Fruit fly (Drosophila melanogaster) whole organism, embryonic: Measurements from ENCODE around the gene CG43993.

Experiments
- ATbp ChIP-seq: fragments of 200-800 bp; sonication (Bioruptor generic); optimal IDR thresholded peaks from 2 replicates; lab custom pipeline; 2017; ENCODE audit warnings: missing biosample characterization, mild to moderate bottlenecking, missing genetic modification characterization, missing genetic modification reagents
- B-H2 ChIP-seq: fragments of 200-800 bp; sonication (Bioruptor generic); optimal IDR thresholded peaks from 2 replicates; lab custom pipeline; 2018; ENCODE audit warnings: missing biosample characterization, mild to moderate bottlenecking, missing genetic modification characterization
- CG10543 ChIP-seq: fragments of 200-800 bp; sonication (Bioruptor generic); optimal IDR thresholded peaks from 3 replicates; lab custom pipeline; 2017; ENCODE audit warnings: missing biosample characterization, mild to moderate bottlenecking, missing genetic modification characterization, moderate library complexity
- CG11093 ChIP-seq: fragments of 200-800 bp; sonication (Bioruptor generic); IDR thresholded peaks from 3 replicates; pipeline ENCODE4 v1.3.6; 2022; ENCODE audit warnings: missing biosample characterization, missing genetic modification characterization
- CG11456 ChIP-seq: fragments of 200-800 bp; sonication (Bioruptor generic); IDR thresholded peaks from 3 replicates; pipeline ENCODE4 v1.3.6; 2022; ENCODE audit warnings: missing biosample characterization, missing genetic modification characterization
- CG12071 ChIP-seq: fragments of 200-800 bp; sonication (Bioruptor generic); optimal IDR thresholded peaks from 3 replicates; lab custom pipeline; 2018; ENCODE audit warnings: missing biosample characterization, mild to moderate bottlenecking, missing genetic modification characterization
- CG12299 ChIP-seq: fragments of 200-800 bp; sonication (Bioruptor generic); optimal IDR thresholded peaks from 2 replicates; lab custom pipeline; 2018; ENCODE audit warnings: missing biosample characterization, mild to moderate bottlenecking, missing genetic modification characterization
- CG13624 ChIP-seq: fragments of 200-800 bp; sonication (Bioruptor generic); optimal IDR thresholded peaks from 2 replicates; lab custom pipeline; 2016; ENCODE audit warnings: missing biosample characterization, missing genetic modification characterization
- CG15269 ChIP-seq: fragments of 200-800 bp; sonication (Bioruptor generic); optimal IDR thresholded peaks from 2 replicates; lab custom pipeline; 2018; ENCODE audit warnings: missing biosample characterization, mild to moderate bottlenecking, missing genetic modification characterization, moderate library complexity
- CG17612 ChIP-seq: fragments of 200-800 bp; sonication (Bioruptor generic); IDR thresholded peaks from 2 replicates; pipeline ENCODE4 v1.3.6; 2022; ENCODE audit warnings: missing biosample characterization, missing genetic modification characterization
- CG1832 ChIP-seq: fragments of 200-800 bp; sonication (Bioruptor generic); optimal IDR thresholded peaks from 2 replicates; lab custom pipeline; 2017; ENCODE audit warnings: missing biosample characterization, mild to moderate bottlenecking, missing genetic modification characterization, inconsistent platforms
- CG2129 ChIP-seq: fragments of 200-800 bp; sonication (Bioruptor generic); IDR thresholded peaks from 2 replicates; pipeline ENCODE4 v1.3.6; 2022; ENCODE audit warnings: missing biosample characterization, missing genetic modification characterization; ENCODE audit not compliant: partially characterized antibody
- CG2199 ChIP-seq: fragments of 200-800 bp; sonication (Bioruptor generic); IDR thresholded peaks from 3 replicates; pipeline ENCODE4 v1.3.6; 2022; ENCODE audit warnings: missing biosample characterization, missing genetic modification characterization
- CG2712 ChIP-seq: fragments of 200-800 bp; optimal IDR thresholded peaks from 3 replicates; lab custom pipeline; 2019; ENCODE audit warnings: missing biosample characterization, mild to moderate bottlenecking, missing genetic modification characterization, moderate library complexity
- CG4617 ChIP-seq: fragments of 200-800 bp; sonication (Bioruptor generic); optimal IDR thresholded peaks from 3 replicates; lab custom pipeline; 2016; ENCODE audit warnings: missing biosample characterization, missing genetic modification characterization, borderline replicate concordance
- CG4854 ChIP-seq: fragments of 200-800 bp; sonication (Bioruptor generic); optimal IDR thresholded peaks from 2 replicates; lab custom pipeline; 2016; ENCODE audit warnings: missing biosample characterization, missing genetic modification characterization, inconsistent platforms
- CG6272 ChIP-seq: fragments of 200-800 bp; sonication (Bioruptor generic); IDR thresholded peaks from 2 replicates; pipeline ENCODE4 v1.3.6; 2022; ENCODE audit warnings: missing biosample characterization, missing genetic modification characterization
- CG7987 ChIP-seq: fragments of 200-800 bp; sonication (Bioruptor generic); optimal IDR thresholded peaks from 2 replicates; lab custom pipeline; 2018; ENCODE audit warnings: missing biosample characterization, mild to moderate bottlenecking, missing genetic modification characterization, moderate library complexity
- Dbx ChIP-seq: fragments of 200-800 bp; sonication (Bioruptor generic); IDR thresholded peaks from 3 replicates; pipeline ENCODE4 v1.3.6; 2022; ENCODE audit warnings: missing biosample characterization, missing genetic modification characterization
- Dfd ChIP-seq, 2 experiments: fragments of >200 bp; optimal IDR thresholded peaks; 2 replicates each; lab custom pipeline; 2017; ENCODE audit warnings: missing biosample characterization in 2 of 2, missing genetic modification characterization in 2 of 2
- Dref ChIP-seq: fragments of 200-800 bp; sonication (Bioruptor generic); IDR thresholded peaks from 2 replicates; pipeline ENCODE4 v1.3.6; 2022; ENCODE audit warnings: missing biosample characterization, missing genetic modification characterization
- Hr39 ChIP-seq: fragments of >200 bp; optimal IDR thresholded peaks from 2 replicates; lab custom pipeline; 2017
- Max ChIP-seq: fragments of 200-800 bp; sonication (Bioruptor generic); optimal IDR thresholded peaks from 2 replicates; lab custom pipeline; 2016; ENCODE audit warnings: missing biosample characterization, mild to moderate bottlenecking, missing genetic modification characterization
- Meics ChIP-seq: fragments of 200-800 bp; sonication (Bioruptor generic); optimal IDR thresholded peaks from 2 replicates; lab custom pipeline; 2017; ENCODE audit warnings: missing biosample characterization, mild to moderate bottlenecking, missing genetic modification characterization
- Nf-YA ChIP-seq: fragments of 200-800 bp; sonication (Bioruptor generic); IDR thresholded peaks from 2 replicates; pipeline ENCODE4 v1.3.6; 2022; ENCODE audit warnings: missing biosample characterization, missing genetic modification characterization
- Nf-YB ChIP-seq: fragments of 200-800 bp; sonication (Bioruptor generic); optimal IDR thresholded peaks from 3 replicates; lab custom pipeline; 2019; ENCODE audit warnings: missing biosample characterization, mild to moderate bottlenecking, missing genetic modification characterization, moderate library complexity
- PHDP ChIP-seq: fragments of 200-800 bp; sonication (Bioruptor generic); optimal IDR thresholded peaks from 3 replicates; lab custom pipeline; 2018; ENCODE audit warnings: missing biosample characterization, mild to moderate bottlenecking, missing genetic modification characterization, moderate library complexity
- Ravus ChIP-seq: fragments of 200-800 bp; sonication (Bioruptor generic); IDR thresholded peaks from 2 replicates; pipeline ENCODE4 v1.3.6; 2022; ENCODE audit warnings: missing biosample characterization, missing genetic modification characterization
- Stat92E ChIP-seq, 3 experiments: fragments of >200 bp in 2 of 3; fragments of 200-800 bp in 1 of 3; sonication (Bioruptor generic) in 1 of 3; optimal IDR thresholded peaks; 2 replicates each; lab custom pipeline; 2017 to 2019; ENCODE audit warnings: missing biosample characterization in 3 of 3, missing genetic modification characterization in 3 of 3, mild to moderate bottlenecking in 1 of 3, moderate library complexity in 1 of 3
- Taf1 ChIP-seq: fragments of 200-800 bp; sonication (Bioruptor generic); IDR thresholded peaks from 2 replicates; pipeline ENCODE4 v1.3.6; 2022; ENCODE audit warnings: missing biosample characterization, missing genetic modification characterization
- ase ChIP-seq: fragments of 200-800 bp; sonication (Bioruptor generic); IDR thresholded peaks from 3 replicates; pipeline ENCODE4 v1.3.6; 2022; ENCODE audit warnings: missing biosample characterization, missing genetic modification characterization
- ato ChIP-seq: fragments of 200-800 bp; sonication (Bioruptor generic); IDR thresholded peaks from 2 replicates; pipeline ENCODE4 v1.3.6; 2022; ENCODE audit warnings: missing biosample characterization, missing genetic modification characterization; ENCODE audit not compliant: partially characterized antibody
- az2 ChIP-seq: fragments of 200-800 bp; sonication (Bioruptor generic); optimal IDR thresholded peaks from 3 replicates; lab custom pipeline; 2016; ENCODE audit warnings: missing biosample characterization, missing genetic modification characterization
- bsh ChIP-seq, 2 experiments: fragments of 200-800 bp; sonication (Bioruptor generic); optimal IDR thresholded peaks; 2 replicates each; lab custom pipeline; 2017 to 2018; ENCODE audit warnings: mild to moderate bottlenecking in 2 of 2, missing biosample characterization in 2 of 2, missing genetic modification characterization in 2 of 2, moderate library complexity in 1 of 2
- dmrt11E ChIP-seq: fragments of 200-800 bp; sonication (Bioruptor generic); optimal IDR thresholded peaks from 3 replicates; lab custom pipeline; 2018; ENCODE audit warnings: missing biosample characterization, mild to moderate bottlenecking, missing genetic modification characterization, moderate library complexity
- ems ChIP-seq: fragments of 200-800 bp; sonication (Bioruptor generic); optimal IDR thresholded peaks from 3 replicates; lab custom pipeline; 2016; ENCODE audit warnings: missing biosample characterization, missing genetic modification characterization
- gcm ChIP-seq: fragments of 200-800 bp; sonication (Bioruptor generic); optimal IDR thresholded peaks from 2 replicates; lab custom pipeline; 2019; ENCODE audit warnings: missing biosample characterization, mild to moderate bottlenecking, missing genetic modification characterization, moderate library complexity
- gem ChIP-seq: fragments of 200-800 bp; sonication (Bioruptor generic); optimal IDR thresholded peaks from 2 replicates; lab custom pipeline; 2019; ENCODE audit warnings: missing biosample characterization, mild to moderate bottlenecking, missing genetic modification characterization, moderate library complexity
- hkb ChIP-seq, 2 experiments: fragments of 200-800 bp in 1 of 2; fragments of >200 bp in 1 of 2; sonication (Bioruptor generic) in 1 of 2; IDR thresholded peaks in 1 of 2; optimal IDR thresholded peaks in 1 of 2; 2 replicates each; pipeline versions ENCODE4 v1.3.6 to Lab custom; 2017 to 2022; ENCODE audit warnings: missing biosample characterization in 1 of 2, missing genetic modification characterization in 1 of 2
- hth ChIP-seq: fragments of >200 bp; optimal IDR thresholded peaks from 2 replicates; lab custom pipeline; 2017; ENCODE audit warnings: inconsistent platforms
- kah ChIP-seq: fragments of 200-800 bp; sonication (Bioruptor generic); optimal IDR thresholded peaks from 2 replicates; lab custom pipeline; 2018; ENCODE audit warnings: missing biosample characterization, mild to moderate bottlenecking, missing genetic modification characterization
- lab ChIP-seq: fragments of 200-800 bp; sonication (Bioruptor generic); optimal IDR thresholded peaks from 3 replicates; lab custom pipeline; 2017; ENCODE audit warnings: missing biosample characterization, missing genetic modification characterization, mild to moderate bottlenecking, moderate library complexity, missing genetic modification reagents
- nau ChIP-seq: fragments of 200-800 bp; sonication (Bioruptor generic); optimal IDR thresholded peaks from 3 replicates; lab custom pipeline; 2017; ENCODE audit warnings: missing biosample characterization, mild to moderate bottlenecking, missing genetic modification characterization, missing genetic modification reagents
- nerfin-1 ChIP-seq: fragments of 200-800 bp; sonication (Bioruptor generic); optimal IDR thresholded peaks from 3 replicates; lab custom pipeline; 2019; ENCODE audit warnings: missing biosample characterization, mild to moderate bottlenecking, missing genetic modification characterization, moderate library complexity
- pan ChIP-seq, 4 experiments: fragments of >200 bp in 3 of 4; fragments of 200-800 bp in 1 of 4; sonication (Bioruptor generic) in 1 of 4; optimal IDR thresholded peaks in 3 of 4; IDR thresholded peaks in 1 of 4; 2 replicates each; pipeline versions ENCODE4 v1.3.6 to Lab custom; 2017 to 2022; ENCODE audit warnings: missing biosample characterization in 2 of 4, missing genetic modification characterization in 2 of 4, mixed read lengths in 1 of 4
- slou ChIP-seq: fragments of 200-800 bp; sonication (Bioruptor generic); optimal IDR thresholded peaks from 3 replicates; lab custom pipeline; 2016; ENCODE audit warnings: missing biosample characterization, missing genetic modification characterization
- so ChIP-seq: fragments of 200-800 bp; sonication (Bioruptor generic); IDR thresholded peaks from 3 replicates; pipeline ENCODE4 v1.3.6; 2022; ENCODE audit warnings: missing biosample characterization, missing genetic modification characterization
- sr ChIP-seq: fragments of 200-800 bp; sonication (Bioruptor generic); IDR thresholded peaks from 3 replicates; pipeline ENCODE4 v1.3.6; 2022; ENCODE audit warnings: missing biosample characterization, missing genetic modification characterization
- tgo ChIP-seq: fragments of 200-800 bp; sonication (Bioruptor generic); IDR thresholded peaks from 3 replicates; pipeline ENCODE4 v1.3.6; 2022; ENCODE audit warnings: missing biosample characterization, missing genetic modification characterization
- yki ChIP-seq: fragments of >200 bp; optimal IDR thresholded peaks from 3 replicates; lab custom pipeline; 2018

CG43993 gene

DNA sequence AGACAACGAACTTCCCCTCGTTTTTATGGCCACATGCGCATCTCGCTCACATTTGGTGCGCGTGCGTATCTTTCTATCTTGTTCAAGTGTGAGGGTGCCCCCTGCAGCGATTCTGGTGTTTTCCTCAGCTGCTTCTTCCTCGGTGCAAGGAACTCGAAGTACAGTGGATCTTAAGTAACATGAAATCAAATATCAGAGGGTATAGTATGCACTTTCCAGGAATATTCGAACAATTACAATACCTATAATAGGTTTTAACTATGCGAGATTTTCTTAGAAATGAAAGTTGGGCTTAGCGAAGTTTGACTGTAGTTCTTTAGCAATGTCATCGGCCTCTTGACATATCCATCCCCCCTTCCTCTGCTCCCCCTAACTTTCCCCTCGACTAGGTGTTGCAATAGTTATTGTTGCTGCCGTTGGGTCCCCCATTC lies 30.4 kb downstream of the CG43993 start (continued):
- TF ChIP-seq gem (tag; lab: Kevin White, UChicago), result peak; percentile 69
- TF ChIP-seq CG10543 (GFP tag; lab: Kevin White, UChicago), result no peak
- TF ChIP-seq CG13624 (GFP tag; lab: Kevin White, UChicago), result no peak
- TF ChIP-seq bsh (GFP tag; optimal IDR thresholded peaks at IDR 0.05; lab: Kevin White, UChicago), result peak; percentile 49 to 80
- peak; percentile 31 for TF ChIP-seq PHDP
- peak; percentile 50; the same call in 1 of the 3 replicates for TF ChIP-seq ase (GFP tag; lab: Robert Waterston, UW)
- TF ChIP-seq tgo, result peak; percentile 49; the same call in 1 of the 3 replicates
- TF ChIP-seq gcm (GFP tag; lab: Kevin White, UChicago), result peak; percentile 45
- TF ChIP-seq CG11093, result 0 out of 3 replicates have a peak, but pooled peaks have one; percentile 34
- TF ChIP-seq so, result 0 out of 3 replicates have a peak, but pooled peaks have one; percentile 28
- no peak for TF ChIP-seq CG1832 (GFP tag; lab: Kevin White, UChicago)
- no peak for TF ChIP-seq Dbx (GFP tag; lab: Robert Waterston, UW)
- TF ChIP-seq kah, result no peak
- TF ChIP-seq nau (GFP tag; lab: Kevin White, UChicago), result no peak
- TF ChIP-seq CG2199 (GFP tag; lab: Robert Waterston, UW), result 0 out of 3 replicates have a peak, but pooled peaks have one; percentile 53
- no peak for TF ChIP-seq B-H2 (GFP tag; lab: Kevin White, UChicago)
- no peak for TF ChIP-seq Nf-YA (GFP tag; lab: Robert Waterston, UW)
- TF ChIP-seq CG2712, result peak; percentile 81
- no peak for TF ChIP-seq Dfd (GFP tag; optimal IDR thresholded peaks at IDR 0.05; lab: Kevin White, UChicago)
- TF ChIP-seq Hr39 (lab: Kevin White, UChicago), result no peak
- TF ChIP-seq CG17612 (GFP tag; lab: Robert Waterston, UW), result no peak
- TF ChIP-seq CG6272 (GFP tag; lab: Robert Waterston, UW), result no peak
- peak; percentile 24 for TF ChIP-seq Nf-YB (GFP tag; lab: Kevin White, UChicago)
- no peak for TF ChIP-seq CG4617
- TF ChIP-seq nerfin-1 (tag; lab: Kevin White, UChicago), result peak; percentile 18
- peak; percentile 88 for TF ChIP-seq dmrt11E (tag; lab: Kevin White, UChicago)
- TF ChIP-seq Max (GFP tag; lab: Kevin White, UChicago), result no peak
- peak; percentile 39 for TF ChIP-seq ATbp (GFP tag; lab: Kevin White, UChicago)
- TF ChIP-seq hkb (optimal IDR thresholded peaks at IDR 0.05; lab: Kevin White, UChicago), result no peak
- peak; percentile 17; the same call in 1 of the 2 replicates for TF ChIP-seq hkb (GFP tag; IDR thresholded peaks at IDR 0.05; lab: Robert Waterston, UW)
- TF ChIP-seq Dref (GFP tag; lab: Robert Waterston, UW), result no peak
- no peak for TF ChIP-seq CG2129
- TF ChIP-seq Meics (GFP tag; lab: Kevin White, UChicago), result no peak
- no peak for TF ChIP-seq CG12071 (GFP tag; lab: Kevin White, UChicago)
- TF ChIP-seq hth (lab: Kevin White, UChicago), result no peak
- peak; percentile 5 for TF ChIP-seq CG12299 (tag; lab: Kevin White, UChicago)
- TF ChIP-seq lab (GFP tag; lab: Kevin White, UChicago), result no peak
- TF ChIP-seq yki, result no peak
- TF ChIP-seq slou (GFP tag; lab: Kevin White, UChicago), result no peak
- TF ChIP-seq CG7987, result no peak
- TF ChIP-seq Taf1 (GFP tag; lab: Robert Waterston, UW), result no peak
- peak; percentile 25 for TF ChIP-seq ems
- TF ChIP-seq Stat92E (GFP tag; optimal IDR thresholded peaks at IDR 0.05; lab: Kevin White, UChicago), result peak in 1 of 3 experiments; percentile 75
- peak; percentile 28 for TF ChIP-seq az2 (GFP tag; lab: Kevin White, UChicago)
- no peak for TF ChIP-seq sr
- TF ChIP-seq Ravus (GFP tag; lab: Robert Waterston, UW), result no peak
- TF ChIP-seq ato (GFP tag; lab: Robert Waterston, UW), result no peak
- TF ChIP-seq CG15269, result no peak
- TF ChIP-seq CG4854, result peak; percentile 3
- no peak for TF ChIP-seq CG11456 (GFP tag; lab: Robert Waterston, UW)
- TF ChIP-seq pan (optimal IDR thresholded peaks at IDR 0.05; lab: Kevin White, UChicago), result no peak
- TF ChIP-seq pan (GFP tag; optimal IDR thresholded peaks at IDR 0.05 in 1 of 2, IDR thresholded peaks at IDR 0.05 in 1 of 2), result no peak
